Worm (Caenorhabditis elegans) whole organism, early embryonic: ENCODE measurements around the gene F46F5.14.

Source experiments
- B0310.2 ChIP-seq: sonication (generic microtip); optimal IDR thresholded peaks from 2 replicates; lab custom pipeline; 2016; ENCODE audit warnings: mild to moderate bottlenecking, missing genetic modification characterization, missing compliant biosample characterization
- F13C5.2 ChIP-seq: sonication (generic microtip); optimal IDR thresholded peaks from 2 replicates; lab custom pipeline; 2017; ENCODE audit warnings: mild to moderate bottlenecking, missing genetic modification characterization, inconsistent platforms, missing compliant biosample characterization
- ama-1 ChIP-seq: fragments of 150-350 bp; optimal IDR thresholded peaks from 2 replicates; lab custom pipeline; 2014
- ceh-13 ChIP-seq: fragments of 200-800 bp; sonication (Bioruptor generic); optimal IDR thresholded peaks from 2 replicates; lab custom pipeline; 2018; ENCODE audit warnings: mild to moderate bottlenecking, missing genetic modification characterization, missing compliant biosample characterization
- ets-7 ChIP-seq: sonication (generic microtip); optimal IDR thresholded peaks from 2 replicates; lab custom pipeline; 2016; ENCODE audit warnings: missing genotype, missing genetic modification characterization, missing compliant biosample characterization
- flt-1 ChIP-seq: fragments of 200-800 bp; sonication (Bioruptor generic); IDR thresholded peaks from 2 replicates; pipeline ENCODE4 v1.3.6; 2022; ENCODE audit warnings: missing genetic modification characterization, missing compliant biosample characterization
- hmbx-1 ChIP-seq: sonication (generic microtip); optimal IDR thresholded peaks from 2 replicates; lab custom pipeline; 2016; ENCODE audit warnings: mild to moderate bottlenecking, missing genetic modification characterization, missing compliant biosample characterization
- hmg-4 ChIP-seq: fragments of 200-800 bp; sonication (Bioruptor generic); optimal IDR thresholded peaks from 2 replicates; lab custom pipeline; 2018; ENCODE audit warnings: mild to moderate bottlenecking, missing genetic modification characterization, missing compliant biosample characterization
- pes-1 ChIP-seq: fragments of 200-800 bp; sonication (Bioruptor generic); IDR thresholded peaks from 2 replicates; pipeline ENCODE4 v1.3.6; 2022; ENCODE audit warnings: missing genetic modification reagents, missing genetic modification characterization, missing compliant biosample characterization
- scrt-1 ChIP-seq: fragments of 200-800 bp; sonication (Bioruptor generic); IDR thresholded peaks from 2 replicates; pipeline ENCODE4 v1.3.6; 2022; ENCODE audit warnings: missing genetic modification characterization, missing compliant biosample characterization
- tbx-11 ChIP-seq: fragments of 200-800 bp; sonication (Bioruptor generic); IDR thresholded peaks from 2 replicates; pipeline ENCODE4 v1.3.6; 2022; ENCODE audit warnings: missing genetic modification characterization, missing compliant biosample characterization
- tbx-37 ChIP-seq: fragments of 200-800 bp; sonication (Bioruptor generic); conservative IDR thresholded peaks from 2 replicates; pipeline ENCODE4 v1.3.6; 2022; ENCODE audit warnings: missing genetic modification reagents, missing genetic modification characterization, missing compliant biosample characterization
- tra-4 ChIP-seq: sonication (generic microtip); optimal IDR thresholded peaks from 2 replicates; lab custom pipeline; 2017; ENCODE audit warnings: missing genetic modification characterization, missing compliant biosample characterization

- TF ChIP-seq ets-7 (tag; lab: Kevin White, UChicago) (no peak), ceh-13 (GFP tag; lab: Kevin White, UChicago) (no peak), pes-1 (GFP tag; lab: Robert Waterston, UW) (no peak), ama-1 (lab: Kevin White, UChicago) (no peak), F13C5.2 (tag; lab: Kevin White, UChicago) (no peak), tra-4 (tag; lab: Kevin White, UChicago) (no peak), B0310.2 (tag; lab: Kevin White, UChicago) (no peak), tbx-37 (GFP tag; lab: Robert Waterston, UW) (no peak), tbx-11 (no peak), hmbx-1 (tag; lab: Kevin White, UChicago) (no peak), flt-1 (GFP tag; lab: Robert Waterston, UW) (no peak), hmg-4 (GFP tag; lab: Kevin White, UChicago) (no peak), scrt-1 (GFP tag; lab: Robert Waterston, UW) (no peak)
Measured at ce11 chrII:757224-757623, 42.6 kb upstream of the F46F5.14 start.
